Fruit fly (Drosophila melanogaster): ENCODE data around the gene knrl.

dm6 chr3L:20602634-20603033, 17.8 kb downstream of the knrl start:
- TF ChIP-seq br (GFP tag; optimal IDR thresholded peaks at IDR 0.05) (no peak), pan (optimal IDR thresholded peaks at IDR 0.05) (no peak), fru (GFP tag; optimal IDR thresholded peaks at IDR 0.05) (no peak), psq (GFP tag; optimal IDR thresholded peaks at IDR 0.05) (no peak), Hr83 (GFP tag; optimal IDR thresholded peaks at IDR 0.05; ENCODE audit: poor library complexity, severe bottlenecking) (no peak), sv (GFP tag; optimal IDR thresholded peaks at IDR 0.05) (no peak), sage (GFP tag; optimal IDR thresholded peaks at IDR 0.05) (no peak), dmrt93B (GFP tag; optimal IDR thresholded peaks at IDR 0.05) (no peak), Abd-B (GFP tag; optimal IDR thresholded peaks at IDR 0.05) (no peak), foxo (GFP tag; optimal IDR thresholded peaks at IDR 0.05) (no peak)

Data from whole organism, wandering third instar larva.